Worm (Caenorhabditis elegans) whole organism, mixed stage, embryonic: ENCODE results near the gene C46F11.6.

Experiments
- elt-1 ChIP-seq: sonication (generic microtip); optimal IDR thresholded peaks from 2 replicates; lab custom pipeline; 2017; ENCODE audit warnings: missing genetic modification characterization, mild to moderate bottlenecking, missing compliant biosample characterization, antibody characterized with exemption, moderate library complexity, borderline replicate concordance; ENCODE audit not compliant: insufficient read depth
- flh-1 ChIP-seq: fragments of 200-800 bp; sonication (Bioruptor generic); optimal IDR thresholded peaks from 2 replicates; lab custom pipeline; 2018; ENCODE audit warnings: mild to moderate bottlenecking, missing genetic modification characterization, moderate library complexity, missing compliant biosample characterization
- lsy-2 ChIP-seq: fragments of 150-350 bp; optimal IDR thresholded peaks from 2 replicates; lab custom pipeline; 2014; ENCODE audit warnings: missing biosample characterization, missing genetic modification characterization
- mep-1 ChIP-seq: fragments of 150-350 bp; optimal IDR thresholded peaks from 2 replicates; lab custom pipeline; 2017; ENCODE audit warnings: missing biosample characterization, missing genetic modification reagents, missing genetic modification characterization, inconsistent platforms
- nhr-2 ChIP-seq: fragments of 150-350 bp; optimal IDR thresholded peaks from 2 replicates; lab custom pipeline; 2014; ENCODE audit warnings: missing biosample characterization, missing genetic modification characterization
- nhr-237 ChIP-seq: fragments of 150-350 bp; optimal IDR thresholded peaks from 2 replicates; lab custom pipeline; 2014; ENCODE audit warnings: missing biosample characterization, missing genetic modification characterization
- pha-4 ChIP-seq: fragments of 150-350 bp; optimal IDR thresholded peaks from 2 replicates; lab custom pipeline; 2018; ENCODE audit warnings: missing biosample characterization, missing genetic modification reagents, missing genetic modification characterization
- unc-120 ChIP-seq: sonication (generic microtip); optimal IDR thresholded peaks from 2 replicates; lab custom pipeline; 2017; ENCODE audit warnings: missing genetic modification characterization, missing compliant biosample characterization; ENCODE audit not compliant: poor library complexity, severe bottlenecking
- ztf-11 ChIP-seq: fragments of 150-350 bp; optimal IDR thresholded peaks from 2 replicates; lab custom pipeline; 2014; ENCODE audit warnings: missing biosample characterization, missing genetic modification characterization

ce11 chrIII:3694572-3694971, 24.3 kb upstream of the C46F11.6 start, which contains the start of gene npr-15:
- TF ChIP-seq nhr-237 (tag; lab: Kevin White, UChicago) (no peak), mep-1 (tag; lab: Kevin White, UChicago) (no peak), elt-1 (tag; lab: Kevin White, UChicago) (no peak), lsy-2 (tag; lab: Kevin White, UChicago) (no peak), unc-120 (tag; lab: Kevin White, UChicago) (no peak), nhr-2 (tag; lab: Kevin White, UChicago) (no peak), ztf-11 (no peak), pha-4 (no peak), flh-1 (GFP tag; lab: Kevin White, UChicago) (no peak)
